Fruit fly (Drosophila melanogaster): Measurements from ENCODE around the gene rho.

Gene rho

DNA sequence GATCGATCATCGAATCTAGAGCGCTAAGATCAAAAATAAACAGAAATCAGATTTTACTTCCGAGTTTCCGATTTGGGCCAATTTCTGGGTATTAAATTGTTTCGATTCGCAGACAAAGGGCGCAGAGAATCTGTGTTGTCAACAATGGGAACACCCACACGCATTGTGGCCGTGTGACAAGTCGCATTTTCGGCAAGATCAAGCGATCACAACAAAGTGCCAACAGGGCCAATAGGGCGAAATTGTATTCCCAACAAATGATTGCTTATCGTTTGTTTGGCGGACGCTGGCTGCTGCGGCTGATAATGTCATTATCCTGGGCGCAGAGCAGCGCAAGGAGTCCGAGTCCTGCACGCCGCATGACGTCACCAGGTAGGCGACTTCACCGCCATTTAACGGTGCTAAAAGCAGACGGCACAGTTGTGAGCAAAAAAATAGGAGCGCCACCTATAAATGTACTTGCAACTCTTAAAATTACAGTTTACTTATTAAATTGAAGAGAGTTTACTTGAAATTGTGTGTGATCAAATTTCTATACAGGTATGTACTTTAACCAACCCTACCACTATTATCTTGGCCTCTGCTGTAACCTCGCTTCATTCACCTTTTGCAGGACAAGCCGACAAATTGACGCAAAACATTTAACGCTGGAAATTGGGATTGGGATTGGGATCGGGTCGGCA is 15.5 kb downstream of the rho start:
- TF ChIP-seq insv (optimal IDR thresholded peaks at IDR 0.05) (no peak), psq (optimal IDR thresholded peaks at IDR 0.05) (no peak), h (optimal IDR thresholded peaks at IDR 0.05) (no peak), Myc (optimal IDR thresholded peaks at IDR 0.05) (no peak), Sin3A (optimal IDR thresholded peaks at IDR 0.05) (no peak), ttk (optimal IDR thresholded peaks at IDR 0.05) (no peak)

- TF ChIP-seq Myc (optimal IDR thresholded peaks at IDR 0.05) (no peak), psq (optimal IDR thresholded peaks at IDR 0.05) (no peak)
Measured at dm6 chr3L:1484747-1485146, 21.1 kb downstream of the rho start.

DNA sequence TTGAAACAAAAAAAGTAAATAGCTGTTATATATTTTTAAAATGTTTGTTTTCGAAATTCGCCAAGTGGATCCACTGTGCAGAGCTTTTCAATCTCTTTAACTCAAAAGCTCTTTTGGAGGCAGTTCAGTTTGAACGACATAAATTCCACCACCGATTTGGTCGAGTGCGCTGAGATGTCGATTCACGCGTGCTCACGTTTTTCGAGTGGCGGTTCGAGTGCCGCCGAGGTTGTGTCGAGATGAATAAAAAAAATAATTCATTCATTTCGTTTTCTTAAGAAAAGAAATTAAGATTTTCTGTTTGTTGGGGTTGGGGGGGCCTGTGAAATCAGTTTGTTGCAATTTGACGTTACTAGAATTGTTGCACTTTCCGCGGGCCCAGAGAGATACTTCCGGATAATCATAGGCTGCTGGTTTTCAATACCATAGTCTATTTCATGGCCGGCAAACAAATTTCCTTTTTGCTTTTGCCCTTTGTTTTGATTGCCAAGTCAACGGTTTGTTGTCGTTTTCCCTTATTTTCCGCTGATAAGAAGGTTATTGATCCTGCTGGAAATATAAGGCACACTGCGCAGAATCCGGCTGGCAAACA is 25.1 kb downstream of the rho start:
- no peak for TF ChIP-seq ttk (optimal IDR thresholded peaks at IDR 0.05)
- TF ChIP-seq psq (optimal IDR thresholded peaks at IDR 0.05) = no peak
- no peak for TF ChIP-seq h (optimal IDR thresholded peaks at IDR 0.05)
- TF ChIP-seq Sin3A (optimal IDR thresholded peaks at IDR 0.05) = no peak
- no peak for TF ChIP-seq Myc (optimal IDR thresholded peaks at IDR 0.05)
- TF ChIP-seq insv (optimal IDR thresholded peaks at IDR 0.05) = no peak

dm6 chr3L:1489523-1489922 is 25.9 kb downstream of the rho start, which contains the start of gene stet:
Gene stet, minus strand, starts transcription at chr3L:1489547.
- TF ChIP-seq h (optimal IDR thresholded peaks at IDR 0.05) = no peak
- TF ChIP-seq ttk (optimal IDR thresholded peaks at IDR 0.05) = no peak
- TF ChIP-seq psq (optimal IDR thresholded peaks at IDR 0.05) = no peak
- TF ChIP-seq insv (optimal IDR thresholded peaks at IDR 0.05) = no peak
- TF ChIP-seq Sin3A (optimal IDR thresholded peaks at IDR 0.05) = no peak
- no peak for TF ChIP-seq Myc (optimal IDR thresholded peaks at IDR 0.05)

- TF ChIP-seq insv (optimal IDR thresholded peaks at IDR 0.05) (no peak), Sin3A (optimal IDR thresholded peaks at IDR 0.05) (no peak), h (optimal IDR thresholded peaks at IDR 0.05) (no peak), Myc (optimal IDR thresholded peaks at IDR 0.05) (no peak), psq (optimal IDR thresholded peaks at IDR 0.05) (no peak), ttk (optimal IDR thresholded peaks at IDR 0.05) (no peak)
Measured at dm6 chr3L:1495803-1496202, 32.2 kb downstream of the rho start.

DNA sequence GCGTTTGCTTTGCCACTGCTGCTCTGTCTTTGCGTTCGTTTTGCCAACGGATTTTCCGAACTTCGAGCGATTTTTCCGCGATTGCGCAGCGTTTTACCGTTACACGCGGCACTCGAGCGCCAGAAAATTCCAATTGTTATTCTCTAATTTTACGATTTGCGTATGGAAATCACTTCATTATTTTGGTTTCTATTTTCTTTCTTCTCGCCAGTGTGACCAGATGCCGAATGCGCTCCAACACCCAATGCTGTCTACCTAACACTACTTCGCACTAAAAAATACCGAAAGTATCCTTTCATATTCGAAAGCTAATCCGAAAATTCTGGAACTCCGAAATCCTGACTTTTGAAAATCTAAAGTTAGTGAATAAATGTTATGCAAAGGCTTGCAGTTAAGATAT is 32.8 kb downstream of the rho start, which contains the start of gene CG12084:
Gene CG12084, minus strand, starts transcription at position 236 of the 400 bp plus-strand sequence.
- TF ChIP-seq Sin3A (optimal IDR thresholded peaks at IDR 0.05) = no peak
- no peak for TF ChIP-seq ttk (optimal IDR thresholded peaks at IDR 0.05)
- no peak for TF ChIP-seq h (optimal IDR thresholded peaks at IDR 0.05)
- TF ChIP-seq psq (optimal IDR thresholded peaks at IDR 0.05) = no peak

DNA sequence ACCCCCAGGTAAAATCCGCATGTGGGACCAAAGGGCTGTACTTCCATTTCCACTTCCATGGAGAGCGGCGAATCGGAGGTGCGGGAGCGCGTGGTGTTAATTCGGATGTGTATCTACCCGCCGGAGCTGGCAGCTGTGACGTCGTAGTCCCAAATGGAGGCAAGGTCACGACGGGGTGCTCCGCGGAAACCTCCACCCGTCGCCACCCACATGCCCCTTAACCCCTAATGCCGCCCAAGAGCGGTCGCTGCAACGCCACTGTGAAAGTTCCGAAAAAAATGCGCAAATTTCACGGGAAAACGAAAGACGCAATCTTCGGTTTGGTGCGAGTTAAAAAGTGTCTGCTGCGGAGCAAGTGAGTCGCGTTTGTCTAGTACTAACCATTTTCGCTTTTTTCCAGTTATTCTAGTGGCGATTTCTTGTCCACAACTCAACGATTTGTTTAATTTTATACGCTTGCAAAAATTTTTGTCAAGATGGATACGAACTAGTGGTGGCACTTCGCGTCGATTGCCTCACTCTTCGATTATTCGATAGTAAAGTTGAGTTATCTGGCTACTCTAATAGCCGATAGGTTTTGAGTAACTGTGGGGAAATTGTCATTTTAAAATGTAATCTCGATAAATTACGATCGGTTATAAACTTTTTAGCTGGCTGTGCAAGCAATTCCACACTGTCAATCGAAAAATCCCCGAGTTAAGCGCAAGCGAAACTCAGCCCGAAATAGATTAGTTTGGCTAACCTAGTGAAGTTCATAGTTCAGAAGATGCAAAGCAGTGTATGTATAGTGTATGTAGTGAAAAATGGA is 38.7 kb downstream of the rho start, which contains the start of the genes hfp and Psa:
Gene hfp, minus strand, starts transcription at position 505 of the 808 bp plus-strand sequence.
Gene Psa, plus strand, starts transcription at position 758 of the 808 bp plus-strand sequence.
- TF ChIP-seq h (optimal IDR thresholded peaks at IDR 0.05) (no peak), insv (optimal IDR thresholded peaks at IDR 0.05) (no peak), ttk (optimal IDR thresholded peaks at IDR 0.05) (no peak), Myc (optimal IDR thresholded peaks at IDR 0.05) (no peak), Sin3A (optimal IDR thresholded peaks at IDR 0.05) (no peak), psq (optimal IDR thresholded peaks at IDR 0.05) (no peak)

dm6 chr3L:1515820-1516540 is 52.4 kb downstream of the rho start:
- TF ChIP-seq psq (optimal IDR thresholded peaks at IDR 0.05) (no peak), ttk (optimal IDR thresholded peaks at IDR 0.05) (no peak), insv (optimal IDR thresholded peaks at IDR 0.05) (no peak), h (optimal IDR thresholded peaks at IDR 0.05) (no peak), Sin3A (optimal IDR thresholded peaks at IDR 0.05) (no peak), Myc (optimal IDR thresholded peaks at IDR 0.05) (no peak)

- no peak for TF ChIP-seq insv (optimal IDR thresholded peaks at IDR 0.05)
- no peak for TF ChIP-seq psq (optimal IDR thresholded peaks at IDR 0.05)
- no peak for TF ChIP-seq h (optimal IDR thresholded peaks at IDR 0.05)
- TF ChIP-seq Myc (optimal IDR thresholded peaks at IDR 0.05) = no peak
- TF ChIP-seq ttk (optimal IDR thresholded peaks at IDR 0.05) = no peak
- no peak for TF ChIP-seq Sin3A (optimal IDR thresholded peaks at IDR 0.05)
Measured at dm6 chr3L:1516631-1517273, 53.1 kb downstream of the rho start, which contains the start of gene cue. Gene cue, minus strand, starts transcription at chr3L:1517271.

dm6 chr3L:1517274-1518047 is 53.9 kb downstream of the rho start:
- TF ChIP-seq Sin3A (optimal IDR thresholded peaks at IDR 0.05) (no peak), insv (optimal IDR thresholded peaks at IDR 0.05) (no peak), Myc (optimal IDR thresholded peaks at IDR 0.05) (no peak), h (optimal IDR thresholded peaks at IDR 0.05) (no peak), psq (optimal IDR thresholded peaks at IDR 0.05) (no peak), ttk (optimal IDR thresholded peaks at IDR 0.05) (no peak)

Data from Kc167 (cell line).